Fruit fly (Drosophila melanogaster): ENCODE measurements around the gene Cds.

Cds gene

DNA sequence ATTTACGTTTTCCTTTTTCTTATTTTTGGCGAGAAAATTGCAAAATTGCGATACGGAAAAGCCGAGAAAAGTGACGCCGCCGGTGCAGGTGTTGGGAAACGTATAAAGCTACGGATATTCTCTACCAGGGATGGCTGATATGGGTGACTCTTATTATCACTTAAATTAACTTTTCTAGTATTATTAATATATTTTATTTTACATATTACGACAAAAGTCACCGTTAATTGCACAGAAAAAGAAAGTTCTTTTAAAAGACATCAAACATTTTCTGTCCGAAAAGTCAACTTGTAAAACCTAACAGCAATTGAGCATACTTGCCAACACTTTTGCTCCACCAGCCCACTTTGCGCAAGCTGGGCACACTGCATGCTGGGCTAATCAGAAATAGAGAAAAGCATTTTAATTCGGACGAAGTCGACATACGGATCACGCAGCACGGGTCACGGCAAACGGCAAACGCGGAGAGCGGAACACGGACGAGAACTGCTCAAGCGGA is at the start of gene Cds, which contains the start of gene Uba2 (continued):
- TF ChIP-seq hbn (GFP tag; IDR thresholded peaks at IDR 0.05; ENCODE audit: partially characterized antibody) (no peak), Tbp (GFP tag; optimal IDR thresholded peaks at IDR 0.05) (no peak), CG12659 (GFP tag; optimal IDR thresholded peaks at IDR 0.05) (peak; percentile 97), CG13424 (tag; optimal IDR thresholded peaks at IDR 0.05) (peak; percentile 96), Dip3 (GFP tag; optimal IDR thresholded peaks at IDR 0.05) (peak; percentile 73), CG3407 (GFP tag; optimal IDR thresholded peaks at IDR 0.05) (peak; percentile 81), CG3281 (GFP tag; optimal IDR thresholded peaks at IDR 0.05) (peak; percentile 95), Dbx (GFP tag; IDR thresholded peaks at IDR 0.05) (peak; percentile 95), CG1602 (GFP tag; optimal IDR thresholded peaks at IDR 0.05) (peak; percentile 90), schlank (tag; optimal IDR thresholded peaks at IDR 0.05) (peak; percentile 80), YL-1 (GFP tag; optimal IDR thresholded peaks at IDR 0.05) (peak; percentile 95), CG13624 (GFP tag; optimal IDR thresholded peaks at IDR 0.05) (peak; percentile 86), CTCF (GFP tag; optimal IDR thresholded peaks at IDR 0.05) (peak; percentile 30), sd (tag; optimal IDR thresholded peaks at IDR 0.05) (no peak), CG3838 (GFP tag; optimal IDR thresholded peaks at IDR 0.05) (peak; percentile 62), CG9876 (GFP tag; optimal IDR thresholded peaks at IDR 0.05) (peak; percentile 58), Hr3 (GFP tag; optimal IDR thresholded peaks at IDR 0.05) (peak; percentile 95), Usf (GFP tag; optimal IDR thresholded peaks at IDR 0.05) (peak; percentile 74), Blimp-1 (GFP tag; optimal IDR thresholded peaks at IDR 0.05) (peak; percentile 87), toy (GFP tag; IDR thresholded peaks at IDR 0.05) (no peak; the same call in none of the 2 replicates), CG15601 (tag; optimal IDR thresholded peaks at IDR 0.05) (peak; percentile 89), CG2875 (GFP tag; optimal IDR thresholded peaks at IDR 0.05) (peak; percentile 80), CG8281 (tag; optimal IDR thresholded peaks at IDR 0.05) (peak; percentile 75), lmd (GFP tag; IDR thresholded peaks at IDR 0.05) (peak; percentile 91), dmrt11E (tag; optimal IDR thresholded peaks at IDR 0.05) (peak; percentile 84), CG6791 (GFP tag; IDR thresholded peaks at IDR 0.05; ENCODE audit: partially characterized antibody) (no peak), ttk (GFP tag; IDR thresholded peaks at IDR 0.05) (peak; percentile 87), tgo (GFP tag; IDR thresholded peaks at IDR 0.05) (peak; percentile 92), CG6854 (GFP tag; optimal IDR thresholded peaks at IDR 0.05) (peak; percentile 64), Fer3 (tag; optimal IDR thresholded peaks at IDR 0.05) (peak; percentile 94), fru (optimal IDR thresholded peaks at IDR 0.05) (no peak), bcd (GFP tag; optimal IDR thresholded peaks at IDR 0.05) (peak; percentile 94), gsb-n (tag; optimal IDR thresholded peaks at IDR 0.05) (no peak), CG10959 (GFP tag; IDR thresholded peaks at IDR 0.05) (peak; percentile 77), fd64A (GFP tag; optimal IDR thresholded peaks at IDR 0.05) (peak; percentile 49), CG10565 (GFP tag; optimal IDR thresholded peaks at IDR 0.05) (peak; percentile 19), Mad (GFP tag; optimal IDR thresholded peaks at IDR 0.05) (peak; percentile 83), CG9932 (GFP tag; IDR thresholded peaks at IDR 0.05) (peak; percentile 98), CG18599 (GFP tag; optimal IDR thresholded peaks at IDR 0.05) (peak; percentile 96), trem (tag; optimal IDR thresholded peaks at IDR 0.05) (peak; percentile 85), ap (GFP tag; IDR thresholded peaks at IDR 0.05) (peak; percentile 77), CG7987 (GFP tag; optimal IDR thresholded peaks at IDR 0.05) (peak; percentile 84), H15 (GFP tag; IDR thresholded peaks at IDR 0.05) (peak; percentile 78; the same call in 2 of the 3 replicates), CG3847 (GFP tag; IDR thresholded peaks at IDR 0.05) (peak; percentile 97), klu (GFP tag; IDR thresholded peaks at IDR 0.05) (peak; percentile 88), nerfin-2 (GFP tag; IDR thresholded peaks at IDR 0.05; ENCODE audit: partially characterized antibody) (no peak), Dll (GFP tag; IDR thresholded peaks at IDR 0.05; ENCODE audit: partially characterized antibody) (no peak), cato (GFP tag; optimal IDR thresholded peaks at IDR 0.05; ENCODE audit: borderline replicate concordance) (peak; percentile 90), CG15696 (tag; optimal IDR thresholded peaks at IDR 0.05) (peak; percentile 93), Hmx (GFP tag; optimal IDR thresholded peaks at IDR 0.05) (peak; percentile 0), wdn (GFP tag; IDR thresholded peaks at IDR 0.05) (peak; percentile 87)
